Worm (Caenorhabditis elegans): ENCODE results near the gene Y49E10.18.

The Y49E10.18 gene

ce11 chrIII:12453315-12453714 lies 7.4 kb upstream of the Y49E10.18 start, which contains the start of gene ani-1 (continued):
- no peak for TF ChIP-seq egl-44 (GFP tag; IDR thresholded peaks at IDR 0.05)
- peak; percentile 59; the same call in 1 of the 2 replicates for TF ChIP-seq C17E4.6 (GFP tag; IDR thresholded peaks at IDR 0.05)
- no peak for TF ChIP-seq F23B12.7 (tag; optimal IDR thresholded peaks at IDR 0.05; ENCODE audit: insufficient read depth)
- TF ChIP-seq pbrm-1 (GFP tag; IDR thresholded peaks at IDR 0.05) = 0 out of 2 replicates have a peak, but pooled peaks have one; percentile 48
- no peak for TF ChIP-seq sdz-38 (tag; optimal IDR thresholded peaks at IDR 0.05)
- TF ChIP-seq nfya-2 (GFP tag; IDR thresholded peaks at IDR 0.05) = no peak
- peak; percentile 91 for TF ChIP-seq efl-1 (GFP tag; optimal IDR thresholded peaks at IDR 0.05)
- no peak for TF ChIP-seq ccch-3 (GFP tag; optimal IDR thresholded peaks at IDR 0.05)
- peak; percentile 38 for TF ChIP-seq athp-1 (tag; optimal IDR thresholded peaks at IDR 0.05)
- peak; percentile 85 for TF ChIP-seq ceh-91 (GFP tag; IDR thresholded peaks at IDR 0.05)
- TF ChIP-seq hmg-1.2 (GFP tag; IDR thresholded peaks at IDR 0.05) = peak; percentile 97
- peak; percentile 62 for TF ChIP-seq B0336.3 (GFP tag; IDR thresholded peaks at IDR 0.05)
- TF ChIP-seq repo-1 (tag; optimal IDR thresholded peaks at IDR 0.05) = no peak
- TF ChIP-seq gei-17 (GFP tag; optimal IDR thresholded peaks at IDR 0.05) = no peak
- TF ChIP-seq K11D2.4 (GFP tag; IDR thresholded peaks at IDR 0.05) = peak; percentile 66; the same call in 1 of the 2 replicates
- peak; percentile 38; the same call in 1 of the 2 replicates for TF ChIP-seq hsf-1 (GFP tag; IDR thresholded peaks at IDR 0.05)
- TF ChIP-seq ztf-6 (GFP tag; IDR thresholded peaks at IDR 0.05) = no peak
- no peak for TF ChIP-seq ztf-22 (GFP tag; optimal IDR thresholded peaks at IDR 0.05)
- TF ChIP-seq Y56A3A.18 (GFP tag; IDR thresholded peaks at IDR 0.05) = no peak
- peak; percentile 93 for TF ChIP-seq madf-6 (GFP tag; IDR thresholded peaks at IDR 0.05)
- TF ChIP-seq atf-7 (tag; optimal IDR thresholded peaks at IDR 0.05) = no peak
- TF ChIP-seq chd-7 (tag; optimal IDR thresholded peaks at IDR 0.05) = no peak
- no peak for TF ChIP-seq F39B2.1 (GFP tag; IDR thresholded peaks at IDR 0.05)
- TF ChIP-seq Y67H2A.10 (GFP tag; conservative IDR thresholded peaks at IDR 0.05) = 0 out of 2 replicates have a peak, but pooled peaks have one; percentile 32
- no peak for TF ChIP-seq let-607 (tag; optimal IDR thresholded peaks at IDR 0.05)
- no peak for TF ChIP-seq ceh-27 (GFP tag; optimal IDR thresholded peaks at IDR 0.05)
- peak; percentile 57 for TF ChIP-seq lin-40 (tag; optimal IDR thresholded peaks at IDR 0.05)
- TF ChIP-seq egrh-3 (GFP tag; IDR thresholded peaks at IDR 0.05) = peak; percentile 49; the same call in 1 of the 2 replicates
- no peak for TF ChIP-seq him-1 (tag; optimal IDR thresholded peaks at IDR 0.05)
- TF ChIP-seq F49E8.2 (tag; optimal IDR thresholded peaks at IDR 0.05; ENCODE audit: insufficient read depth) = peak; percentile 32
- TF ChIP-seq ztf-18 (tag; optimal IDR thresholded peaks at IDR 0.05) = no peak
- no peak for TF ChIP-seq madf-10 (tag; optimal IDR thresholded peaks at IDR 0.05)
- peak; percentile 65; the same call in 1 of the 2 replicates for TF ChIP-seq ceh-100 (GFP tag; IDR thresholded peaks at IDR 0.05)
- no peak for TF ChIP-seq rec-8 (tag; optimal IDR thresholded peaks at IDR 0.05)
- peak; percentile 84 for TF ChIP-seq rcor-1 (GFP tag; IDR thresholded peaks at IDR 0.05)
- peak; percentile 57 for TF ChIP-seq tbp1 (GFP tag; optimal IDR thresholded peaks at IDR 0.05)
- peak; percentile 89 for TF ChIP-seq dox-1 (GFP tag; IDR thresholded peaks at IDR 0.05)
- TF ChIP-seq T07F8.4 (tag; optimal IDR thresholded peaks at IDR 0.05) = no peak

- TF ChIP-seq madf-3 (GFP tag; IDR thresholded peaks at IDR 0.05) (no peak), nhr-80 (tag; optimal IDR thresholded peaks at IDR 0.05) (peak; percentile 67)
Observed at ce11 chrIII:12445223-12445622, 683 bp downstream of the Y49E10.18 start.
